Fruit fly (Drosophila melanogaster): Measurements from ENCODE around the gene CG4502.

CG4502 gene

DNA sequence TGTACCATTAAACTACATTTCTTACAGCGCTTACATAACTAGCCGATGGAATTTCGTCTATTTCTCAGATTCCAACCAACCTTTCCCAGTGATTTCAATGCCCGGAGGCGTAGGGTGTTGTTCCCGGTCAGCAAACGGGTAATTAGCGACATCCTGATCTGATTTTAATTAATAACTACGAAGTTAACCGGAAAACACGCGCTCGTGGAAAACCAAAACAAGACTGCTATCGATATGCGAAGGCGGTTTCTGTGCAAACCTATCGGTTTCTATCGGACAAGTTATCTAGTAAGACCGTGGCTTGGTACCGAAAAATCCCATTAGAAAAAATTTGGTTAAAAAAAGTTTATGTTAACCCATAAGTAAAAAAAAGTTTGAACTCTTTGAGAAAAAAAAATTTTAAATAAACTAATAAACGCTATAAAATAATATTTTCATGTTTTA, 18.8 kb upstream of the CG4502 start, which contains the start of gene mEFG1 (continued):
- TF ChIP-seq CG1647 (GFP tag; optimal IDR thresholded peaks at IDR 0.05) (no peak), CG13894 (tag; optimal IDR thresholded peaks at IDR 0.05) (peak; percentile 29), CG10267 (tag; optimal IDR thresholded peaks at IDR 0.05) (peak; percentile 49), Dek (tag; optimal IDR thresholded peaks at IDR 0.05) (peak; percentile 25), CG6791 (GFP tag; IDR thresholded peaks at IDR 0.05; ENCODE audit: partially characterized antibody) (peak; percentile 81), Rx (GFP tag; IDR thresholded peaks at IDR 0.05) (no peak), CG10274 (GFP tag; optimal IDR thresholded peaks at IDR 0.05) (no peak), CG10462 (GFP tag; optimal IDR thresholded peaks at IDR 0.05) (no peak), Ada2b (GFP tag; IDR thresholded peaks at IDR 0.05) (no peak), ato (GFP tag; IDR thresholded peaks at IDR 0.05; ENCODE audit: partially characterized antibody) (peak; percentile 79; the same call in 1 of the 2 replicates), CG15514 (GFP tag; optimal IDR thresholded peaks at IDR 0.05) (no peak), CG34224 (GFP tag; IDR thresholded peaks at IDR 0.05; ENCODE audit: partially characterized antibody) (peak; percentile 79), nerfin-1 (tag; optimal IDR thresholded peaks at IDR 0.05) (peak; percentile 32), CG1529 (GFP tag; optimal IDR thresholded peaks at IDR 0.05) (no peak), HLH4C (GFP tag; IDR thresholded peaks at IDR 0.05; ENCODE audit: partially characterized antibody) (peak; percentile 84), CG1603 (tag; optimal IDR thresholded peaks at IDR 0.05) (no peak), nerfin-2 (GFP tag; IDR thresholded peaks at IDR 0.05; ENCODE audit: partially characterized antibody) (peak; percentile 55; the same call in 1 of the 2 replicates), CG30020 (tag; optimal IDR thresholded peaks at IDR 0.05) (peak; percentile 18), dysf (GFP tag; IDR thresholded peaks at IDR 0.05) (no peak), gfzf (GFP tag; optimal IDR thresholded peaks at IDR 0.05) (peak; percentile 78), Dref (GFP tag; IDR thresholded peaks at IDR 0.05) (peak; percentile 78), zen (tag; optimal IDR thresholded peaks at IDR 0.05) (peak; percentile 16), trem (tag; optimal IDR thresholded peaks at IDR 0.05) (peak; percentile 25), vvl (GFP tag; IDR thresholded peaks at IDR 0.05) (no peak), hb (GFP tag; IDR thresholded peaks at IDR 0.05; ENCODE audit: partially characterized antibody) (peak; percentile 66; the same call in 1 of the 3 replicates), Pdp1 (GFP tag; optimal IDR thresholded peaks at IDR 0.05) (peak in 1 of 2 experiments; percentile 94), CG7786 (GFP tag; optimal IDR thresholded peaks at IDR 0.05) (no peak), fd96Cb (tag; optimal IDR thresholded peaks at IDR 0.05) (no peak), ranshi (GFP tag; IDR thresholded peaks at IDR 0.05) (no peak), CG2129 (GFP tag; IDR thresholded peaks at IDR 0.05; ENCODE audit: partially characterized antibody) (peak; percentile 43; the same call in 1 of the 2 replicates), CoRest (tag; optimal IDR thresholded peaks at IDR 0.05) (peak; percentile 25), CG17359 (tag; optimal IDR thresholded peaks at IDR 0.05) (peak; percentile 98), caup (GFP tag; optimal IDR thresholded peaks at IDR 0.05; ENCODE audit: severe bottlenecking) (no peak), CG42726 (GFP tag; IDR thresholded peaks at IDR 0.05; ENCODE audit: partially characterized antibody) (peak; percentile 72), Xrp1 (GFP tag; IDR thresholded peaks at IDR 0.05) (peak; percentile 12; the same call in 1 of the 2 replicates), CG8281 (tag; optimal IDR thresholded peaks at IDR 0.05) (no peak), CG8924 (tag; optimal IDR thresholded peaks at IDR 0.05) (no peak), CG13287 (GFP tag; IDR thresholded peaks at IDR 0.05; ENCODE audit: partially characterized antibody) (peak; percentile 86), CG34376 (GFP tag; optimal IDR thresholded peaks at IDR 0.05) (no peak), sima (GFP tag; optimal IDR thresholded peaks at IDR 0.05) (no peak), CG2120 (GFP tag; optimal IDR thresholded peaks at IDR 0.05) (peak; percentile 8), Atf-2 (GFP tag; optimal IDR thresholded peaks at IDR 0.05) (no peak), CG8290 (GFP tag; optimal IDR thresholded peaks at IDR 0.05) (no peak), CG8290 (tag; optimal IDR thresholded peaks at IDR 0.05) (no peak), chinmo (GFP tag; IDR thresholded peaks at IDR 0.05; ENCODE audit: partially characterized antibody) (peak; percentile 74; the same call in 1 of the 4 replicates), unpg (GFP tag; optimal IDR thresholded peaks at IDR 0.05) (no peak), CG17186 (GFP tag; optimal IDR thresholded peaks at IDR 0.05) (no peak), Bdp1 (GFP tag; optimal IDR thresholded peaks at IDR 0.05) (no peak), twi (tag; optimal IDR thresholded peaks at IDR 0.05) (no peak)
